Worm (Caenorhabditis elegans): ENCODE results near the gene Y76B12C.3.

- no peak for TF ChIP-seq egl-27 (tag; optimal IDR thresholded peaks at IDR 0.05)
- no peak for TF ChIP-seq ama-1 (optimal IDR thresholded peaks at IDR 0.05)
- no peak for TF ChIP-seq ZK546.5 (tag; optimal IDR thresholded peaks at IDR 0.05)
- no peak for TF ChIP-seq mdl-1 (tag; optimal IDR thresholded peaks at IDR 0.05)
- TF ChIP-seq snpc-4 (tag; optimal IDR thresholded peaks at IDR 0.05): no peak
- no peak for TF ChIP-seq unc-62 (GFP tag; optimal IDR thresholded peaks at IDR 0.05)
- no peak for TF ChIP-seq fos-1 (tag; optimal IDR thresholded peaks at IDR 0.05)
- TF ChIP-seq lin-39 (tag; optimal IDR thresholded peaks at IDR 0.05): no peak
Observed at ce11 chrIV:1924178-1924577, 49.3 kb upstream of the Y76B12C.3 start.

Measured in whole organism, L2 larva.